Fruit fly (Drosophila melanogaster) whole organism, wandering third instar larva: ENCODE results near the gene Osi24.
A peak's percentile ranks its signal among the peaks of the same experiment; 100 is the strongest.

Experiments
- CG9705 ChIP-seq: fragments of 200-800 bp; sonication (Bioruptor generic); optimal IDR thresholded peaks from 2 replicates; lab custom pipeline; 2018; ENCODE audit warnings: missing biosample characterization, mild to moderate bottlenecking, missing genetic modification characterization
- Dif ChIP-seq: fragments of 200-275, 200-300 bp; sonication (Bioruptor generic); optimal IDR thresholded peaks from 2 replicates; lab custom pipeline; 2018; ENCODE audit warnings: missing biosample characterization, missing genetic modification characterization; ENCODE audit not compliant: partially characterized antibody
- GATAd ChIP-seq: sonication (Bioruptor generic); optimal IDR thresholded peaks from 2 replicates; lab custom pipeline; 2016; ENCODE audit warnings: missing biosample characterization, missing genetic modification characterization
- Hnf4 ChIP-seq: fragments of 200-800 bp; sonication (Bioruptor generic); optimal IDR thresholded peaks from 2 replicates; lab custom pipeline; 2016; ENCODE audit warnings: missing biosample characterization, mild to moderate bottlenecking, missing genetic modification characterization
- Hr78 ChIP-seq: fragments of >200 bp; optimal IDR thresholded peaks from 2 replicates; lab custom pipeline; 2017; ENCODE audit warnings: missing biosample characterization, missing genetic modification characterization
- Jra ChIP-seq: sonication (Bioruptor generic); optimal IDR thresholded peaks from 2 replicates; lab custom pipeline; 2016; ENCODE audit warnings: missing biosample characterization, missing genetic modification characterization
- Mio ChIP-seq: sonication (Bioruptor generic); optimal IDR thresholded peaks from 2 replicates; lab custom pipeline; 2016; ENCODE audit warnings: missing biosample characterization, missing genetic modification characterization
- Myc ChIP-seq: fragments of >200 bp; optimal IDR thresholded peaks from 2 replicates; lab custom pipeline; 2017
- N ChIP-seq: fragments of >200 bp; optimal IDR thresholded peaks from 2 replicates; lab custom pipeline; 2018; ENCODE audit warnings: missing biosample characterization, missing external identifiers, missing genetic modification characterization
- OdsH ChIP-seq: fragments of 200-800 bp; sonication (Bioruptor generic); optimal IDR thresholded peaks from 2 replicates; lab custom pipeline; 2016; ENCODE audit warnings: missing biosample characterization, mild to moderate bottlenecking, missing genetic modification characterization
- Rel ChIP-seq, 2 experiments: fragments of 200-800 bp; sonication (Bioruptor generic) in 1 of 2; optimal IDR thresholded peaks; 2 replicates in 1 of 2; 3 replicates in 1 of 2; lab custom pipeline; 2016 to 2019; ENCODE audit warnings: mild to moderate bottlenecking in 2 of 2, missing biosample characterization in 2 of 2, missing genetic modification characterization in 2 of 2, moderate library complexity in 1 of 2
- br ChIP-seq: fragments of 200-800 bp; sonication (Bioruptor generic); optimal IDR thresholded peaks from 2 replicates; lab custom pipeline; 2016; ENCODE audit warnings: missing biosample characterization, missing genetic modification characterization
- brk ChIP-seq: fragments of 200-800 bp; sonication (Bioruptor generic); optimal IDR thresholded peaks from 2 replicates; lab custom pipeline; 2016; ENCODE audit warnings: missing biosample characterization, mild to moderate bottlenecking, missing genetic modification characterization
- dsf ChIP-seq: sonication (Bioruptor generic); optimal IDR thresholded peaks from 2 replicates; lab custom pipeline; 2016; ENCODE audit warnings: missing biosample characterization, missing genetic modification characterization, borderline replicate concordance
- ey ChIP-seq: fragments of 200-800 bp; sonication (Bioruptor generic); optimal IDR thresholded peaks from 2 replicates; lab custom pipeline; 2016; ENCODE audit warnings: missing biosample characterization, missing genetic modification characterization
- h ChIP-seq: fragments of 200-800 bp; sonication (Bioruptor generic); optimal IDR thresholded peaks from 3 replicates; lab custom pipeline; 2016; ENCODE audit warnings: missing biosample characterization, mild to moderate bottlenecking, missing genetic modification characterization
- jim ChIP-seq: fragments of 175-275, 200-325 bp; sonication (Bioruptor generic); optimal IDR thresholded peaks from 2 replicates; lab custom pipeline; 2016; ENCODE audit warnings: missing biosample characterization, mild to moderate bottlenecking, missing genetic modification characterization
- rgr ChIP-seq: fragments of 200-800 bp; sonication (Bioruptor generic); optimal IDR thresholded peaks from 3 replicates; lab custom pipeline; 2016; ENCODE audit warnings: missing biosample characterization, mild to moderate bottlenecking, missing genetic modification characterization
- sage ChIP-seq: fragments of 200-800 bp; sonication (Bioruptor generic); optimal IDR thresholded peaks from 2 replicates; lab custom pipeline; 2016; ENCODE audit warnings: missing biosample characterization, mild to moderate bottlenecking, missing genetic modification characterization
- tai ChIP-seq: sonication (Bioruptor generic); optimal IDR thresholded peaks from 2 replicates; lab custom pipeline; 2016; ENCODE audit warnings: missing biosample characterization, missing genetic modification characterization
- usp ChIP-seq: fragments of >200 bp; optimal IDR thresholded peaks from 2 replicates; lab custom pipeline; 2017; ENCODE audit warnings: missing biosample characterization, missing genetic modification characterization

Osi24 gene

DNA sequence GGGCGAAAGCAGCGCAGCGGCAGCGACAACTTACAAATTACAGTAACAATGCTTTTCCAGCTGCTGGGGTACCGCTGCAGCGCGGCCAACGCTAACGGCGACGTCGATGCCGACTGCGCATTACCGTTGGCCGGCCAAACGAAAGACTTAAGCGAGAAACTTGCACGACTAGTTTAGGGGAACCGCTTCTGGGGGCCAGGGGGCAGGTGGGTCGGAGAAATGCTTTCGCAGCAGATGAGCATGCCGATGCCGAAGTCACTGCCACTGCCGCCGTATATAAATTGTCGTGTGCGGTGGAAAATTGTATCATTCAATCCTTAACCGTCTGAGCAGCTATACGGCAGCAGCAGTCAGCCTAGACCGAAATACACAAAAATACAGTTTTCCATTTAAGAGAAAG lies 50.1 kb downstream of the Osi24 start, which contains the start of gene Osi7:
Gene Osi7, plus strand, starts transcription at position 301 of the 400 bp plus-strand sequence.
- TF ChIP-seq dsf (GFP tag; lab: Kevin White, UChicago) (no peak), tai (GFP tag; lab: Kevin White, UChicago) (no peak), Dif (GFP tag; lab: Kevin White, UChicago) (no peak), Hnf4 (GFP tag; lab: Kevin White, UChicago) (no peak), Hr78 (GFP tag; lab: Kevin White, UChicago) (no peak), GATAd (GFP tag; lab: Kevin White, UChicago) (no peak), N (GFP tag; lab: Kevin White, UChicago) (no peak), Mio (GFP tag; lab: Kevin White, UChicago) (no peak), ey (GFP tag; lab: Kevin White, UChicago) (no peak), Jra (GFP tag; lab: Kevin White, UChicago) (no peak)

- TF ChIP-seq Rel (GFP tag; optimal IDR thresholded peaks at IDR 0.05; lab: Kevin White, UChicago) (no peak), Rel (tag; optimal IDR thresholded peaks at IDR 0.05; lab: Kevin White, UChicago) (no peak), br (GFP tag; lab: Kevin White, UChicago) (no peak)
- TF ChIP-seq, all 38 proteins: peak for 0
Observed at dm6 chr3R:6252809-6253208, 54.2 kb downstream of the Osi24 start.

DNA sequence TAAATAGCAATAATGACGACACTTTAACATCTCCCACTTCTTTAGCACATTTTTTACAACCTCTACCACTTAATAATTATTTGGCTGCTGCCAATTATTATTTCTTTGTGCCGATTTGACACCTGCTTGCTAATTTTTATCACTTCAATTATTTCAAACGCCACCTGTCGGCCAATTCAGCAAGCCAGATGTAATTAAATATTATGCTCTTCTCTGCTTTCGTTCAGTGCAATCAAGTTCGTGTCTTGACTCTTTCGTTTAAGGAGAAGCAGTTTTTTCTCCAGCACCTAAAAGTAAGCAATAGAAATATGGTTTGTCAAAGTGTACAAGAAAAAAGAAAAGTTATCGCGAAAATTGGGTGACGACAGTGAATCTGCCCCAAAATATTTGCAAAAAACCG lies 55.8 kb downstream of the Osi24 start:
- TF ChIP-seq Dif (GFP tag; lab: Kevin White, UChicago): no peak
- peak; percentile 38 for TF ChIP-seq Myc (lab: Kevin White, UChicago)

DNA sequence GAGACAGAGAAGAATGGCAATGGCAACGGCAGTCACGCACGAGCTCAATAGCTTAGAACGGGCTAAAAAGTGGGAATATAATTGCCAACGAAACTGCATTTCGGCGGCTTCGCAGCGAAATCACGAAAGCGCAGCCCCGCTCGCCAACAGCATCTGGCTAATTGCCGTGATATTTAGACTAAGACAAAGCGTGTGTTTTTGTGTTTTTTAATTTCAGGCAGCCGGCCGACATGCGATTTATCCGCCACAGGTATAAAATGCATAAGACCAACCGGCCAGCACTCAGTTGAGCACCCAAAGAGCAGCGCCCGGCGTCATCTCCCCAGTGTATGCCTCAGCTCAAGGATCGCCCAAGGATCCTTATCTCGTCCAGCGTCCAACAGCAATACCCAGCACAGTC lies 56.3 kb downstream of the Osi24 start, which contains the start of gene Osi8:
Gene Osi8, plus strand, starts transcription at position 301 of the 400 bp plus-strand sequence.
- TF ChIP-seq Hnf4 (GFP tag; lab: Kevin White, UChicago): no peak
- no peak for TF ChIP-seq Jra (GFP tag; lab: Kevin White, UChicago)
- no peak for TF ChIP-seq usp (GFP tag; lab: Kevin White, UChicago)
- no peak for TF ChIP-seq rgr (GFP tag; lab: Kevin White, UChicago)
- no peak for TF ChIP-seq jim (GFP tag; lab: Kevin White, UChicago)
- no peak for TF ChIP-seq CG9705
- TF ChIP-seq brk: no peak
- no peak for TF ChIP-seq br (GFP tag; lab: Kevin White, UChicago)
- no peak for TF ChIP-seq h (GFP tag; lab: Kevin White, UChicago)
- no peak for TF ChIP-seq Myc (lab: Kevin White, UChicago)
- TF ChIP-seq OdsH (GFP tag; lab: Kevin White, UChicago): no peak
- TF ChIP-seq N (GFP tag; lab: Kevin White, UChicago): no peak
- TF ChIP-seq sage (GFP tag; lab: Kevin White, UChicago): no peak
- no peak for TF ChIP-seq Mio (GFP tag; lab: Kevin White, UChicago)
